Fruit fly (Drosophila melanogaster) whole organism, larva: ENCODE measurements around the gene CG12084.
A peak's percentile ranks its signal among the peaks of the same experiment; 100 is the strongest.

ENCODE experiments used
- noc ChIP-seq: fragments of 200-800 bp; sonication (Bioruptor generic); optimal IDR thresholded peaks from 3 replicates; lab custom pipeline; 2019; ENCODE audit warnings: missing biosample characterization, mild to moderate bottlenecking, missing genetic modification characterization, moderate library complexity

The CG12084 gene

DNA sequence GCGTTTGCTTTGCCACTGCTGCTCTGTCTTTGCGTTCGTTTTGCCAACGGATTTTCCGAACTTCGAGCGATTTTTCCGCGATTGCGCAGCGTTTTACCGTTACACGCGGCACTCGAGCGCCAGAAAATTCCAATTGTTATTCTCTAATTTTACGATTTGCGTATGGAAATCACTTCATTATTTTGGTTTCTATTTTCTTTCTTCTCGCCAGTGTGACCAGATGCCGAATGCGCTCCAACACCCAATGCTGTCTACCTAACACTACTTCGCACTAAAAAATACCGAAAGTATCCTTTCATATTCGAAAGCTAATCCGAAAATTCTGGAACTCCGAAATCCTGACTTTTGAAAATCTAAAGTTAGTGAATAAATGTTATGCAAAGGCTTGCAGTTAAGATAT is at the start of gene CG12084:
Gene CG12084, minus strand, starts transcription at position 236 of the 400 bp plus-strand sequence.
- TF ChIP-seq noc (tag; lab: Kevin White, UChicago): no peak

- TF ChIP-seq noc (tag; lab: Kevin White, UChicago): no peak
Measured at dm6 chr3L:1545693-1546329, 49.4 kb upstream of the CG12084 start, which contains the start of the genes CG32313 and Pcyt1. TSS of gene CG32313 (minus strand) at chr3L:1545743. TSS of gene Pcyt1 (plus strand) at chr3L:1546092.

- no peak for TF ChIP-seq noc (tag; lab: Kevin White, UChicago)
Measured at dm6 chr3L:1538314-1538854, 41.9 kb upstream of the CG12084 start.

DNA sequence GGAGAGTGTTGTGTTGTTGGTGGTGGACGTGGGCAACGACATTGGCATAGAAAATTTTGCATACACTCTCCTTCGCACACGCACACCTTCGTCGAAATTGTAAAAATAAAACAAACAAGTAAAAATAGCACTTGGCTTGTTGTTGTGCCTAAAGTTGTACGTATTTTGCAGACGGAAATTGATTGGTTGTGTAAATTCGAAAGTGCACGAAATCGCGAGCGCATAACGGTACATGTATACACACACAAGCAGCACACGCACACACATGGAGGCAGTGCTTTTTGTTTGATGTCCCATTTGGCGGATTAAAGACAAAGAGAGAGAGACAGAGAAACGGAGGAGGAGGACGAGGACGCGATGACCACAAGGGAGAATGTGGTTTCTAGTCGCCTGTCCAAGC is 40.9 kb upstream of the CG12084 start:
- TF ChIP-seq noc (tag; lab: Kevin White, UChicago): no peak

DNA sequence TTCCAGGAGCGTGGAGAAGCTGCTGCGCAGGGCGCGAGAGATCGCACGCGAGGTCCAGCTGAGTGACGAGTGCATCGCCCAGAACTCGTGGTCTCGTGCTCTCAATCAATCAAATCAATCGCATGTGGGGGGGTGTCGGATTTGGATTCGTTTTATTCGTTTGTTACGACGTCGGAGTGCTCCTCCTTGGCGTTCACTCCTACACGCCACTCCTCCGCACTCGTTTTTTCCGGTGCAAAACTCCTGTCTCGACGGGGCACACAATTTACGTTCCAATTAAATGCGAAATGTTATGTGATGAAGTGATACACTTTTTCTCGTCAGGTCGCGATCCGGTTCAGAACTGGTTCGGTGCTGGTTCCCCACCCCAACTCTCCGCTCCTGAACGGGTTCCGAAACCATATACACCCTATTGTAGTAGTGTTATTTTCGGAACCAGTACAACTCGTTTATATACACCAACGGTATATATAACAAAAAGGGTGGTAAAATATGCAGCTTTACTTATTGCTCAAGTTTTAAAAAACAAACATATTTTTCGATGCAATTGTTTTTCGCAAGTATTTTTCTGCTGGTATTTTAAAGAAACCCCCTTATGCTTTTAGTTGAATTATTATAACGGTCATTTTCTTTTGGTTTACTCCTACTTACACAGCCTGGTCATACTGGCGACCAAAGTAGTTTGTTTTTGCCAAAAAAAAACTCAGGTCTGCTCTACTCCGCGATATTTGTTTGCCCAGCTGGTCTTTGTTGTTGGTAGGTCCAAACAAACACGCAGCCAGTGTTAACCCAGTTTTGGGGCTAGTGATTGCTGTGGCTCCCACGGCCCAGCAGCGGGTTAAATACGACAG is 40.3 kb upstream of the CG12084 start, which contains the start of the genes CG12091 and pns:
Gene CG12091, minus strand, starts transcription at position 349 of the 851 bp plus-strand sequence.
Gene pns, plus strand, starts transcription at position 651 of the 851 bp plus-strand sequence.
- TF ChIP-seq noc (tag; lab: Kevin White, UChicago): peak; percentile 74

- TF ChIP-seq noc (tag; lab: Kevin White, UChicago): no peak
Measured at dm6 chr3L:1533699-1534431, 37.4 kb upstream of the CG12084 start, which contains the start of gene Iml1. TSS of gene Iml1 (minus strand) at chr3L:1534034.

DNA sequence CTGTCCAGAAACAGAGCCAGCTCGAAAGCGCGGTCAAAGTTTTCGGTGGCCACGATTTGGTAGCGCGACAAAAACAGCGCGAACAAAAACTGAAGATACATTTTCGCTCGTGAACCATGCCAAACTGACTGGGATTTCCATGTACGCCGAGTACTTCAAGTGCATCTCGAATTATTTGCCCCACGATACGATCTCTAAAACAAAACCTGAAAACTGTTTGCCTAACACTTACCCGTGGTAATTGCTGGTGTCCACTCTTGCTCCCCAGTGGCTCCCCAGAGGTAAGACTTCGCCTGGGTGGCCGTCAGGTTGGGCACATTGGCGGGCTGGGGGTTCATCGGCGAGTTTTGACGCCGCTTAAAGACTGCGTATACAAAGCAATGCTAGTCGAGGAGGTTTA is 34.7 kb upstream of the CG12084 start, which contains the start of gene Ir62a:
Gene Ir62a, minus strand, starts transcription at position 101 of the 400 bp plus-strand sequence.
- no peak for TF ChIP-seq noc (tag; lab: Kevin White, UChicago)

DNA sequence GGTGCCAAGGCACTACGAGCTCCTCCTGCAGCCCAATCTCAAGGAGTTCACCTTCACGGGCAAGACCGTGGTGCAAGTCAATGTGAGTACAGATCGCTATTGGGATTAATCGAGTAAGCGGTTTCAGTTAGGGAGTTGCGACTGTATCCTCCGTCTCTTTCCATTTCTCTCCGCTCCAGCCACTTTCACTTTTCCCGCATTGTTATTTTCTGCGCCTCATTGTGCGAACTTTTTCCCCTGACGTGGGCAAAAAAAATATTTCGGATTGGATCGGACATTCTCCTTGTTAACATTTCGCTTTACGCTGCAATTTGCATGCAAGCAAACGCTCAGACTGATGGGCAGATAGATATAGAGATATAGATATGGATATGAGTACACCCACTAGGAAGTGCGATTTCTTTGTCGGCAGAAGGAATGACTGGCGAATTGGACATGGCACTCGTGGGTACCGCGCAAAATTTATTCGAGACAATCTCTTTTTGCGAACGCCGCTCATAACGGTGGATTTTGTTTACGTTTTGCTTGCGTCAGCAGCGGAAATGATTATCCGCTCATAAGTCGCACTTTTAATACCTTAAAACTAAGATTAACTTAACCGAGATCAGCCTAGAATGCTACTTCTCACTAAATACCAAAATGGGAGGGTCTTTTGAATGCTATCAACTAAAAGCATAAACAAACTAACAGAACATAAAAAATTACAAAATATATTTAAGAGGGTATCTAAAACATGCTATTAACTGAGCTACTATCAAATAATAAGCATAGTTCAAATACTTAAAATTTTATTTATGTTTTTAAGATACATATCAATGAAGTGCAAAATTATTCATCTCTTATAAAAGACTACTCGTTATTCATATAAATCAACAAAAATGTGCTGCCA is 22.5 kb upstream of the CG12084 start:
- peak; percentile 72 for TF ChIP-seq noc (tag; lab: Kevin White, UChicago)

- no peak for TF ChIP-seq noc (tag; lab: Kevin White, UChicago)
Measured at dm6 chr3L:1517274-1518047, 21.0 kb upstream of the CG12084 start.

DNA sequence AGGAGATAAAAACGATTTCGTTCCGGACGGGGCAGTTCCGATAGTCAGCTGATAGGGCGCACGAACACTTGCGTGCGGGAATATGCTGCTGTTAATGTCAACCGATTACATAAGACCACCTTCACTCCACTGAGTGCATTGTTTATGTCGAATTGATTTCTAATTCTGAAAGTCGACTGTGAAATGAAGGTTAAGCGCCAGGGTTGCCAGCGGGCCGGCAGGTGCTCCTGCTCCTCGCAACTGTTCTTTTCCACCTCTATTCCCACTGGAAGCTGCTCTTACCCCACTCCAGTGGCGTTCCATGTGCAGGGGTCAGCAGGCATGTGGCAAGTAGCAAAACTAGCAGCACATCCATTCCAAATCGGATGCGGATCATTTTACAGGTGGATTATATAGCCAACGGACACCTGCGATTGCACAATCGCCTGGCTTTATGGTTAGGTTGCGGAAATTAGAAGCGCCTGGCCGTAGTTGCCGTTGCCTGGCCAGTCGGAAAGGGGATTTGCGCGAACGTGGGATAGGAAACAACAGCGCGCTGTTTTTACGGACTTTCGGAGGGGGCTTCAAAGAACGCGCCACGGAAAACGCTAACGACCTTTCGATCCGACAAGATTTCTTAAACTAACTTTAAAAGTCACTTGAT is 20.3 kb upstream of the CG12084 start, which contains the start of gene cue:
Gene cue, minus strand, starts transcription at position 641 of the 643 bp plus-strand sequence.
- no peak for TF ChIP-seq noc (tag; lab: Kevin White, UChicago)

- TF ChIP-seq noc (tag; lab: Kevin White, UChicago): peak; percentile 81
Measured at dm6 chr3L:1515820-1516540, 19.5 kb upstream of the CG12084 start.
